Worm (Caenorhabditis elegans): ENCODE measurements around the gene T27E9.6.

DNA sequence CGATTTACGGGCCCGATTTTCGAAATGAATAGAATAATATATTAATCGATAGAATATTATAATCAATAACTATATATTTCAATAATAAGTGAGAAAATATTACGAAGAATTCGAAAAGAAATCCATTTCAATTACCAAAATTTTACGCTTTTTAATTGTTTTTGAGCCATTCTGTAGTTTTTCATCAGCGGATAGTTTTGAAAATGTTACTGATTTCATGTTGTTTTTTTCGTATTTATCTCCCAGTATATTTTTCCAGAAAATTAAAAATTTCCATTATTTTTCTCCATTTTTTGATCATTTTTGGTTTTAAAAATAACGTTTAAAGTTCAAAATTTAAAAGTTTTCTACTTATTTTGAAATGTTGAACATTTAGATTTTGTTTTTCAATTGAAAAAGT, 29.1 kb upstream of the T27E9.6 start, which contains the start of gene T28A8.3:
- TF ChIP-seq him-1 (tag; optimal IDR thresholded peaks at IDR 0.05) (no peak), dao-5 (tag; optimal IDR thresholded peaks at IDR 0.05) (no peak), W03F9.2 (tag; optimal IDR thresholded peaks at IDR 0.05) (no peak)
